Fruit fly (Drosophila melanogaster) whole organism, embryonic: ENCODE results near the gene CG9393.

Experiments
- CG13624 ChIP-seq: fragments of 200-800 bp; sonication (Bioruptor generic); optimal IDR thresholded peaks from 2 replicates; lab custom pipeline; 2016; ENCODE audit warnings: missing biosample characterization, missing genetic modification characterization
- Xbp1 ChIP-seq: fragments of 200-800 bp; sonication (Bioruptor generic); optimal IDR thresholded peaks from 3 replicates; lab custom pipeline; 2016; ENCODE audit warnings: missing biosample characterization, mild to moderate bottlenecking, missing genetic modification characterization

DNA sequence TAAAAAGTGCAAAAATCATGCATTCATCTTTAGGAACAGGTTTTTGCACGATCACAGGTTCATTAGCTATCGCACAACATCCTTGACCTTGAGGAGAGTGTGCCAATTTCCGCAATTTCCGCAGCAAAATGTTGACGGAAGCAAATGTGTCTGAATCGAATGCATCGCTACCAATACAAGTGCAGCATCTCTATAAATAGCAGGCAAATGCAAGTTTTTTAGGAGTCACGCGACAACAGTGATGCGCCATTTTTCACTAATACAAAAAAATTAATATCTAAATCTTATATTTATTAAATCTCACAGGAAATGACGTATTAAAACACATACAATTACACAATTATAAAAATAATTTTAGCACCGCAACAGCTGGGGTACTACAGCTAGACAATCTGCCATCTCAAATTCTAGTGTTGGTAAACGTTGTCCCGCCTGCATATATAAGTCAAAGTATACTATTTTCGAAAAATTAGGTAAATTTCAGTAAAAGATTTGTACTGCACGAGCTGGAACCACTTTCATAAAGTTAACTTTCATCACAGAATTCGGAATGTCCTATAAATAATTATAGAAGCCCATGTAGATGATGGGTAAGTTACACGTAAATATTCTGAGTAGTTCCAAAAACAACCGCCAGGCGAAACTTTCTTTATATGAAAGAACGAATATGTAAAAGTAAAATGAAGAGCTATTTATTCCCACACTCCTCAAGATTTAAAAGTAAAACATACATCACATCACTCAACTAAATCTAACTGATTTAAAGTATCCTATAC, 10.5 kb upstream of the CG9393 start, which contains the start of gene CG9399:
- TF ChIP-seq Xbp1 (GFP tag; lab: Kevin White, UChicago), result peak; percentile 99
- peak; percentile 83 for TF ChIP-seq CG13624 (GFP tag; lab: Kevin White, UChicago)
